Fruit fly (Drosophila melanogaster) whole organism, pupa: ENCODE data around the gene eater.
A peak's percentile ranks its signal among the peaks of the same experiment; 100 is the strongest.

Experiments
- CG10348 ChIP-seq: fragments of 200-800 bp; sonication (Bioruptor generic); IDR thresholded peaks from 2 replicates; pipeline ENCODE4 v1.3.6; 2022; ENCODE audit warnings: missing biosample characterization, missing genetic modification characterization
- CG12605 ChIP-seq: fragments of 200-800 bp; sonication (Bioruptor generic); IDR thresholded peaks from 2 replicates; pipeline ENCODE4 v1.3.6; 2022; ENCODE audit warnings: missing biosample characterization, missing genetic modification characterization
- CG13204 ChIP-seq: fragments of 200-800 bp; sonication (Bioruptor generic); optimal IDR thresholded peaks from 2 replicates; lab custom pipeline; 2018; ENCODE audit warnings: missing biosample characterization, mild to moderate bottlenecking, missing genetic modification characterization, moderate library complexity
- CG14655 ChIP-seq: fragments of 200-800 bp; sonication (Bioruptor generic); optimal IDR thresholded peaks from 3 replicates; lab custom pipeline; 2017; ENCODE audit warnings: mild to moderate bottlenecking, missing biosample characterization, missing genetic modification reagents, missing genetic modification characterization
- CG15710 ChIP-seq: fragments of 200-800 bp; sonication (Bioruptor generic); optimal IDR thresholded peaks from 2 replicates; lab custom pipeline; 2018; ENCODE audit warnings: missing biosample characterization, mild to moderate bottlenecking, missing genetic modification characterization, moderate library complexity
- CG17806 ChIP-seq: fragments of 200-800 bp; sonication (Bioruptor generic); optimal IDR thresholded peaks from 2 replicates; lab custom pipeline; 2018; ENCODE audit warnings: missing biosample characterization, mild to moderate bottlenecking, missing genetic modification characterization, moderate library complexity
- CG32121 ChIP-seq: fragments of 200-800 bp; sonication (Bioruptor generic); IDR thresholded peaks from 2 replicates; pipeline ENCODE4 v1.3.6; 2022; ENCODE audit warnings: missing biosample characterization, missing genetic modification characterization
- CG34367 ChIP-seq: fragments of 200-800 bp; sonication (Bioruptor generic); optimal IDR thresholded peaks from 2 replicates; lab custom pipeline; 2018; ENCODE audit warnings: missing biosample characterization, mild to moderate bottlenecking, missing genetic modification characterization
- CG4496 ChIP-seq: fragments of 200-800 bp; sonication (Bioruptor generic); IDR thresholded peaks from 3 replicates; pipeline ENCODE4 v1.3.6; 2022; ENCODE audit warnings: missing biosample characterization, missing genetic modification characterization
- CG8159 ChIP-seq: fragments of 200-800 bp; sonication (Bioruptor generic); optimal IDR thresholded peaks from 3 replicates; lab custom pipeline; 2018; ENCODE audit warnings: missing biosample characterization, mild to moderate bottlenecking, missing genetic modification characterization, moderate library complexity
- CG8301 ChIP-seq: fragments of 200-800 bp; sonication (Bioruptor generic); optimal IDR thresholded peaks from 2 replicates; lab custom pipeline; 2018; ENCODE audit warnings: missing biosample characterization, mild to moderate bottlenecking, missing genetic modification characterization
- CG9948 ChIP-seq: fragments of 200-800 bp; sonication (Bioruptor generic); optimal IDR thresholded peaks from 2 replicates; lab custom pipeline; 2018; ENCODE audit warnings: missing biosample characterization, mild to moderate bottlenecking, missing genetic modification characterization, moderate library complexity
- D1 ChIP-seq: fragments of 200-800 bp; sonication (Bioruptor generic); optimal IDR thresholded peaks from 2 replicates; lab custom pipeline; 2018; ENCODE audit warnings: missing biosample characterization, mild to moderate bottlenecking, missing genetic modification characterization, moderate library complexity
- EcR ChIP-seq: fragments of 200-800 bp; sonication (Bioruptor generic); optimal IDR thresholded peaks from 3 replicates; lab custom pipeline; 2019; ENCODE audit warnings: missing biosample characterization, missing genetic modification characterization, mild to moderate bottlenecking, moderate library complexity, missing genetic modification reagents
- Ets98B ChIP-seq: fragments of 200-800 bp; sonication (Bioruptor generic); IDR thresholded peaks from 2 replicates; pipeline ENCODE4 v1.3.6; 2022; ENCODE audit warnings: missing biosample characterization, missing genetic modification characterization
- Pif1A ChIP-seq: fragments of 200-800 bp; sonication (Bioruptor generic); optimal IDR thresholded peaks from 3 replicates; lab custom pipeline; 2016; ENCODE audit warnings: missing biosample characterization, missing genetic modification characterization
- Pif1B ChIP-seq: fragments of 200-800 bp; sonication (Bioruptor generic); optimal IDR thresholded peaks from 3 replicates; lab custom pipeline; 2016; ENCODE audit warnings: missing biosample characterization, missing genetic modification characterization
- Snoo ChIP-seq: fragments of 200-800 bp; sonication (Bioruptor generic); optimal IDR thresholded peaks from 3 replicates; lab custom pipeline; 2017; ENCODE audit warnings: missing biosample characterization, mild to moderate bottlenecking, missing genetic modification characterization, inconsistent platforms
- fd96Ca ChIP-seq: fragments of 200-800 bp; sonication (Bioruptor generic); IDR thresholded peaks from 3 replicates; pipeline ENCODE4 v1.3.6; 2022; ENCODE audit warnings: missing biosample characterization, missing genetic modification characterization
- gl ChIP-seq: fragments of 200-800 bp; sonication (Bioruptor generic); optimal IDR thresholded peaks from 2 replicates; lab custom pipeline; 2018; ENCODE audit warnings: missing biosample characterization, mild to moderate bottlenecking, missing genetic modification characterization
- rn ChIP-seq: fragments of 200-800 bp; sonication (Bioruptor generic); IDR thresholded peaks from 2 replicates; pipeline ENCODE4 v1.3.6; 2022; ENCODE audit warnings: missing biosample characterization, missing genetic modification characterization

The eater gene

DNA sequence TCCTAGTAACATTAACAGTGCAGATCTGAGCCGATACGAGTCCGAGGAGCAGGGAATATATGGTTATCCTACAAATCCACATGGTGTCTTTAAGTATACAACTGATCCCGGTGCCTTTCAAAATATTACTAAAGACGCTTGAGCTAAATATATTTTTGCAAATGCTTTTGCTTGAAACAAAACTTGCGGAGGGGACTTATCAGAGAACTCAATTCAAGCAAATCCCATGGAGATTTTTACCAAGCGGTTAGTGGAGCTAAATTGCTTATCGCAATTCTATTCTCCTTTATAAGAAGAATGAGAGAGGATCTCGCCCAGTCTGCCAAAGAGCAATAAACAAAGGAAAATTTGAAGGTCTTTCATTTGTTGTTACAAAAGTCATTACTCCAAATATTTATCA is at the start of gene eater:
Gene eater, minus strand, starts transcription at position 101 of the 400 bp plus-strand sequence.
- no peak for TF ChIP-seq fd96Ca (GFP tag; lab: Robert Waterston, UW)
- no peak for TF ChIP-seq gl (tag; lab: Kevin White, UChicago)
- TF ChIP-seq CG13204 (GFP tag; lab: Kevin White, UChicago), result no peak
- no peak for TF ChIP-seq CG8301 (tag; lab: Kevin White, UChicago)
- no peak for TF ChIP-seq CG32121 (GFP tag; lab: Robert Waterston, UW)
- no peak for TF ChIP-seq CG12605
- no peak for TF ChIP-seq CG34367 (tag; lab: Kevin White, UChicago)
- no peak for TF ChIP-seq Snoo (tag; lab: Kevin White, UChicago)
- no peak for TF ChIP-seq CG14655 (GFP tag; lab: Kevin White, UChicago)
- TF ChIP-seq Ets98B (GFP tag; lab: Robert Waterston, UW), result no peak
- no peak for TF ChIP-seq rn (GFP tag; lab: Robert Waterston, UW)
- no peak for TF ChIP-seq CG8159
- no peak for TF ChIP-seq CG15710
- no peak for TF ChIP-seq CG9948 (tag; lab: Kevin White, UChicago)
- no peak for TF ChIP-seq Pif1A (GFP tag; lab: Kevin White, UChicago)
- TF ChIP-seq D1, result no peak
- no peak for TF ChIP-seq Pif1B (GFP tag; lab: Kevin White, UChicago)
- TF ChIP-seq CG10348 (GFP tag; lab: Robert Waterston, UW), result no peak

DNA sequence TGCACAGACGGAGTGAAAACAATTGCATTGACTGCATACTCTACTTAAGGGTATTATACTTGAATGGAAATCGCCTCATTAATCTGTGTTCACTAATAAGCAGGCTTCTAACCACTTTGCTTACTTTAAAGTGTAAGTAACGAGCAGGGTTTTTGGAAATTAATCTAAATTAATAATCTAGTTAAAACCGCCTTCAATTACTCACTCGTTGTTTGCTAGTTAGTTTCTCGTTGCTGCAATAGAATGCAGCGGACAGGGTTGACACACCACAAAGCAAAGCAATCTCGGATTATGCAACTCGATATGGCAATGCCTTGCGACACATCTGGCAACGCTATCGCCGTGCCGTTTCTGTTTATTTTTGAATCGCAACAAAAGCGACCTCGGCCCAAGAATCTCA is 40.5 kb upstream of the eater start:
- no peak for TF ChIP-seq CG13204 (GFP tag; lab: Kevin White, UChicago)
- TF ChIP-seq CG8159, result peak; percentile 65
- TF ChIP-seq rn (GFP tag; lab: Robert Waterston, UW), result no peak
- peak; percentile 40; the same call in 1 of the 3 replicates for TF ChIP-seq CG4496 (GFP tag; lab: Robert Waterston, UW)
- TF ChIP-seq Pif1A (GFP tag; lab: Kevin White, UChicago), result peak; percentile 66
- no peak for TF ChIP-seq CG34367 (tag; lab: Kevin White, UChicago)
- TF ChIP-seq CG12605, result no peak
- peak; percentile 58 for TF ChIP-seq Snoo (tag; lab: Kevin White, UChicago)
- TF ChIP-seq CG14655 (GFP tag; lab: Kevin White, UChicago), result peak; percentile 43
- TF ChIP-seq fd96Ca (GFP tag; lab: Robert Waterston, UW), result peak; percentile 46; the same call in 1 of the 3 replicates
- no peak for TF ChIP-seq CG32121 (GFP tag; lab: Robert Waterston, UW)
- no peak for TF ChIP-seq CG9948 (tag; lab: Kevin White, UChicago)
- TF ChIP-seq D1, result no peak
- peak; percentile 41 for TF ChIP-seq Pif1B (GFP tag; lab: Kevin White, UChicago)
- peak; percentile 8 for TF ChIP-seq EcR
- peak; percentile 49 for TF ChIP-seq CG15710
- peak; percentile 4 for TF ChIP-seq CG17806 (tag; lab: Kevin White, UChicago)
- 0 out of 2 replicates have a peak, but pooled peaks have one; percentile 9 for TF ChIP-seq Ets98B (GFP tag; lab: Robert Waterston, UW)

DNA sequence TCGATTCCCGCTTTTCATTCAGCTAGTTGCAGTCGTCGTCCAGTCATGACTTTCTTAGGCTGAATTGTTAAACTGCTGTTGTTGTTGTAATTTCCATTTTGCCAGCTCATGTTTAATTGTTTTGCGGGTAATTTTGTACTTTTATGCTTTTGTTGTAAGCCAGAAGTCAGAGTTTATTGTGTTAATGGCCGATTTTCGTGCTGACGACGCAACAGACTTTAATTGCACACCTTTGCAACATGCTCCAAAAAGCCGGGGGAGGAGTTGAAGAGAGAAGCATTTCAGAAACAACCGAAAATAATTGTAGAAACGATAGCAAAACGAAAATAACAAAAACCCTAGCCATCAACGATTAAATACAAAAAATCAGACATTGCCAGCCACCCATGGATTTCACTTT is 39.2 kb upstream of the eater start:
- no peak for TF ChIP-seq Ets98B (GFP tag; lab: Robert Waterston, UW)
- TF ChIP-seq CG10348 (GFP tag; lab: Robert Waterston, UW), result no peak
- TF ChIP-seq CG8159, result no peak
- TF ChIP-seq CG15710, result no peak
- no peak for TF ChIP-seq Pif1B (GFP tag; lab: Kevin White, UChicago)
- TF ChIP-seq CG8301 (tag; lab: Kevin White, UChicago), result no peak
- no peak for TF ChIP-seq fd96Ca (GFP tag; lab: Robert Waterston, UW)
- no peak for TF ChIP-seq CG13204 (GFP tag; lab: Kevin White, UChicago)
- no peak for TF ChIP-seq CG12605
- TF ChIP-seq Pif1A (GFP tag; lab: Kevin White, UChicago), result no peak
- TF ChIP-seq CG34367 (tag; lab: Kevin White, UChicago), result no peak
- TF ChIP-seq CG4496 (GFP tag; lab: Robert Waterston, UW), result no peak
- TF ChIP-seq CG9948 (tag; lab: Kevin White, UChicago), result no peak
- no peak for TF ChIP-seq D1
- no peak for TF ChIP-seq CG17806 (tag; lab: Kevin White, UChicago)
- no peak for TF ChIP-seq CG14655 (GFP tag; lab: Kevin White, UChicago)
- no peak for TF ChIP-seq gl (tag; lab: Kevin White, UChicago)
- TF ChIP-seq, all 21 proteins: peak for 0

DNA sequence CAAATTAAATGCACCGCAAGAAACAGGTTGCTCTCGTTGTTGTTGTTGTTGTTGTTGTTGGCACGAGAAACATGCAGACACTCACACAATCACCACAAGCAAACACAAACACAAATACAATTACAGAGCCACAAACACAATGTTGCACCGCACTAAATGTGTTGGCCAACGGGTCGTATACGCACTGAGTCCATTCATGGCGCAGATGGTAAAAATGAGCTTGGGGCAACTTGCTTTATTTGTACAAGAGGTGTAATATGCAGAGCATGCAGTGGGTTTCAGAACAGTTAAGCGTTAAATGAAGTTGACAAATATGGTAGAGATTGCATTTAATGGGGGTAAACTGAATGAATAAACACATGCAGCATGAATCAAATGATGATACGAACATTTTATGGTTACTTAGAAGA is 38.4 kb upstream of the eater start:
- TF ChIP-seq CG12605 (0 out of 2 replicates have a peak, but pooled peaks have one; percentile 12), rn (GFP tag; lab: Robert Waterston, UW) (no peak)

DNA sequence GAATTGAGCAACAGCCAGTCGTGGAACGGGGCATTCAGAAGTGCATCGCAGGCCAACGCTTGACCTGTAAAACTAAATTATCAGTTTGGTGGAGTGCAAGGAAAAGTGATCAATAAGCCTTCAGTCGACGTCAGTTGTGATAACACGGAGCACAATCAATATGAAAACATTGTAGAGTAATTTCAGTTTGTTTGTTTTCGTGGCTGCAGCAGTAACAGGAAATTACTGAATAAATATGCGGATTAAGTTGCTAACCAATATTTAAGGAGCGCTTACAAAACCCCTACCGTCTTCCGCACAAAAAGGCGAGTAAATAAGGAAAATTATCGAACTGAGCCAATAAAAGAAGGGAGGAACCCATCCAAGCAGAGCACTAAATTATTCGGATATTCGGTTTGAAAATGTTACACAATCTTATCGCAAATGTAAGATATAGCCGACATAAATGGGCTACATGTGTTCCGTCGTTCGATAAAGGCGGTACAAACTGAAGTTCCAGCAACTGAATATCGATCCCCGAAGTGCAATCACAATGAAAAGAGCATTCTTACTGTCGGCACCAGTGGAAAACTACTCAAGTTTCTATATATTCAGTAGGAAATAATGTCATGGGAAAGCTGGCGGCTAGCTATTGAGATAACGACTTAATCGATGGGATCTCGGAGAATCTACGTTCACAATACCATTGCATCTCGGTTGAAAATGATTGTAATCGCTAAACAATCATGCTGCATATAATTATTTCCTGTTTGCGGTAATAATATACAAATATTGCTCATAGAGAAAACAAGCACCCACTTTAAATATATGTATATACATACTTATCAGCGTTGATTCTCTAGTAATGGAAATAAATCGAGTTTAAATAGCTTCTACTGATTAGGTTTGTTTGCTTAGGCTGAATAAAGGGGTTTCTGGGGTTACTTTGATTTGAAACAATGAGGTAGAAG is 36.5 kb upstream of the eater start:
- no peak for TF ChIP-seq CG12605
- TF ChIP-seq Ets98B (GFP tag; lab: Robert Waterston, UW), result no peak
- peak; percentile 45 for TF ChIP-seq Snoo (tag; lab: Kevin White, UChicago)
- peak; percentile 9 for TF ChIP-seq CG9948 (tag; lab: Kevin White, UChicago)
- TF ChIP-seq gl (tag; lab: Kevin White, UChicago), result peak; percentile 68
- TF ChIP-seq rn (GFP tag; lab: Robert Waterston, UW), result no peak
- TF ChIP-seq D1, result no peak
- peak; percentile 69 for TF ChIP-seq Pif1A (GFP tag; lab: Kevin White, UChicago)
- TF ChIP-seq Pif1B (GFP tag; lab: Kevin White, UChicago), result peak; percentile 68
- no peak for TF ChIP-seq CG17806 (tag; lab: Kevin White, UChicago)
- peak; percentile 28 for TF ChIP-seq CG14655 (GFP tag; lab: Kevin White, UChicago)
- peak; percentile 33 for TF ChIP-seq CG15710
- no peak for TF ChIP-seq CG10348 (GFP tag; lab: Robert Waterston, UW)
- TF ChIP-seq CG32121 (GFP tag; lab: Robert Waterston, UW), result peak; percentile 10; the same call in 1 of the 2 replicates
- peak; percentile 56 for TF ChIP-seq CG8159
- TF ChIP-seq EcR, result no peak
- TF ChIP-seq CG34367 (tag; lab: Kevin White, UChicago), result peak; percentile 54
- TF ChIP-seq fd96Ca (GFP tag; lab: Robert Waterston, UW), result 0 out of 3 replicates have a peak, but pooled peaks have one; percentile 31
- no peak for TF ChIP-seq CG8301 (tag; lab: Kevin White, UChicago)
- TF ChIP-seq CG13204 (GFP tag; lab: Kevin White, UChicago), result peak; percentile 18
- no peak for TF ChIP-seq CG4496 (GFP tag; lab: Robert Waterston, UW)
- TF ChIP-seq, all 21 proteins: peak for 12
